Worm (Caenorhabditis elegans): ENCODE results near the gene irld-55.

DNA sequence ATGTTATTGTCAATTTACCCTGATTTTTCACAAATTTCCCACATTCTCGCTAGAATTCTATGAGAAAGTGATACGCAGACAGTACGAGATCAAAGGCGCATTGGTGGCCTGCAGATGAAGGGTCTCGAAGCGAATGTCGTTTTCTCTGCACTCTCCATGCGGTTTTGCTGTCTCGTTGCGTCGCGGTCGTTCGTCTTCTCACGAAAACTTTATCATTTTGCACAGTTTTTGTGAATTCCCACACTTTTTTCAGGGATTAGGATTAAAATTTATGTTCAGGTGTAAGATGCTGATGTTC lies 50.9 kb downstream of the irld-55 start:
- TF ChIP-seq unc-62 (GFP tag; optimal IDR thresholded peaks at IDR 0.05) (no peak), nhr-12 (tag; optimal IDR thresholded peaks at IDR 0.05) (no peak), snpc-4 (tag; optimal IDR thresholded peaks at IDR 0.05) (peak; percentile 88), nhr-237 (tag; optimal IDR thresholded peaks at IDR 0.05) (no peak), jun-1 (tag; optimal IDR thresholded peaks at IDR 0.05) (peak; percentile 49), ama-1 (optimal IDR thresholded peaks at IDR 0.05) (peak; percentile 81), fkh-10 (GFP tag; optimal IDR thresholded peaks at IDR 0.05) (no peak), nhr-11 (tag; optimal IDR thresholded peaks at IDR 0.05) (no peak), elt-2 (tag; optimal IDR thresholded peaks at IDR 0.05) (peak; percentile 57), nhr-23 (tag; optimal IDR thresholded peaks at IDR 0.05) (peak; percentile 48), zag-1 (tag; optimal IDR thresholded peaks at IDR 0.05) (no peak), elt-3 (tag; optimal IDR thresholded peaks at IDR 0.05) (peak in 1 of 3 experiments; percentile 76)
